Fruit fly (Drosophila melanogaster): ENCODE data around the gene Efa6.

Gene Efa6

dm6 chr3R:22639239-22639858, 51.8 kb downstream of the Efa6 start, which contains the start of the genes loco and wake (continued):
- TF ChIP-seq Pdp1 (GFP tag; optimal IDR thresholded peaks at IDR 0.05) (no peak), CG9932 (GFP tag; IDR thresholded peaks at IDR 0.05) (no peak), CG12942 (GFP tag; optimal IDR thresholded peaks at IDR 0.05) (no peak), CG15011 (GFP tag; optimal IDR thresholded peaks at IDR 0.05) (no peak), jigr1 (GFP tag; IDR thresholded peaks at IDR 0.05) (no peak), CG10431 (GFP tag; optimal IDR thresholded peaks at IDR 0.05) (no peak), CG12744 (GFP tag; optimal IDR thresholded peaks at IDR 0.05) (no peak), nerfin-1 (tag; optimal IDR thresholded peaks at IDR 0.05) (no peak), pan (optimal IDR thresholded peaks at IDR 0.05) (no peak), pan (GFP tag; optimal IDR thresholded peaks at IDR 0.05 in 1 of 2, IDR thresholded peaks at IDR 0.05 in 1 of 2) (no peak), CG10267 (tag; optimal IDR thresholded peaks at IDR 0.05) (peak; percentile 67), seq (GFP tag; IDR thresholded peaks at IDR 0.05) (no peak), H15 (GFP tag; IDR thresholded peaks at IDR 0.05) (no peak), CHES-1-like (GFP tag; optimal IDR thresholded peaks at IDR 0.05) (no peak), ATbp (GFP tag; optimal IDR thresholded peaks at IDR 0.05) (no peak), CG4360 (GFP tag; IDR thresholded peaks at IDR 0.05) (no peak), CG3838 (GFP tag; optimal IDR thresholded peaks at IDR 0.05) (no peak), Atf-2 (GFP tag; optimal IDR thresholded peaks at IDR 0.05) (no peak), cato (GFP tag; optimal IDR thresholded peaks at IDR 0.05; ENCODE audit: borderline replicate concordance) (no peak), Doc2 (GFP tag; IDR thresholded peaks at IDR 0.05) (no peak), pros (GFP tag; optimal IDR thresholded peaks at IDR 0.05) (no peak), Antp (GFP tag; optimal IDR thresholded peaks at IDR 0.05) (no peak), cas (GFP tag; IDR thresholded peaks at IDR 0.05) (no peak), lmd (GFP tag; IDR thresholded peaks at IDR 0.05) (no peak), eyg (GFP tag; optimal IDR thresholded peaks at IDR 0.05) (no peak), CG12236 (GFP tag; optimal IDR thresholded peaks at IDR 0.05) (no peak), vvl (GFP tag; IDR thresholded peaks at IDR 0.05) (peak; percentile 21; the same call in 1 of the 2 replicates), stwl (tag; optimal IDR thresholded peaks at IDR 0.05) (peak; percentile 86), prd (optimal IDR thresholded peaks at IDR 0.05) (no peak), prd (GFP tag; IDR thresholded peaks at IDR 0.05) (no peak), zen2 (GFP tag; IDR thresholded peaks at IDR 0.05; ENCODE audit: partially characterized antibody) (peak; percentile 89), unpg (GFP tag; optimal IDR thresholded peaks at IDR 0.05) (no peak), tin (GFP tag; optimal IDR thresholded peaks at IDR 0.05) (no peak), org-1 (GFP tag; optimal IDR thresholded peaks at IDR 0.05) (no peak), ab (GFP tag; optimal IDR thresholded peaks at IDR 0.05) (no peak), fd3F (GFP tag; optimal IDR thresholded peaks at IDR 0.05) (no peak), CG7963 (GFP tag; IDR thresholded peaks at IDR 0.05; ENCODE audit: partially characterized antibody) (peak; percentile 80), gt (GFP tag; IDR thresholded peaks at IDR 0.05) (no peak), HmgZ (tag; optimal IDR thresholded peaks at IDR 0.05) (no peak), chif (GFP tag; optimal IDR thresholded peaks at IDR 0.05) (no peak), CG18476 (GFP tag; optimal IDR thresholded peaks at IDR 0.05) (no peak), CG4707 (GFP tag; optimal IDR thresholded peaks at IDR 0.05) (no peak), luna (GFP tag; optimal IDR thresholded peaks at IDR 0.05) (no peak), CG31388 (GFP tag; optimal IDR thresholded peaks at IDR 0.05) (no peak), Nf-YA (GFP tag; IDR thresholded peaks at IDR 0.05) (no peak), D19A (tag; optimal IDR thresholded peaks at IDR 0.05) (no peak), lab (GFP tag; optimal IDR thresholded peaks at IDR 0.05) (no peak), NC2α (GFP tag; optimal IDR thresholded peaks at IDR 0.05) (no peak), CG15479 (GFP tag; optimal IDR thresholded peaks at IDR 0.05) (peak; percentile 88), pfk (GFP tag; optimal IDR thresholded peaks at IDR 0.05) (no peak), D (optimal IDR thresholded peaks at IDR 0.05) (no peak), D (GFP tag; optimal IDR thresholded peaks at IDR 0.05) (no peak)
